Worm (Caenorhabditis elegans) whole organism, dauer: ENCODE results near the gene K09E9.7.

Experiments used
- unc-62 ChIP-seq: sonication (generic microtip); optimal IDR thresholded peaks from 2 replicates; lab custom pipeline; 2017; ENCODE audit warnings: missing biosample characterization, missing genetic modification reagents, missing genetic modification characterization

The K09E9.7 gene

ce11 chrX:15640603-15641002, at the start of gene K09E9.7:
Gene K09E9.7 (plus strand): TSS chrX:15640903.
- no peak for TF ChIP-seq unc-62 (GFP tag; lab: Kevin White, UChicago)

- TF ChIP-seq unc-62 (GFP tag; lab: Kevin White, UChicago), result no peak
Measured at ce11 chrX:15591068-15591467, 49.6 kb upstream of the K09E9.7 start, which contains the start of gene usp-33. Gene usp-33 (plus strand): TSS chrX:15591368.

DNA sequence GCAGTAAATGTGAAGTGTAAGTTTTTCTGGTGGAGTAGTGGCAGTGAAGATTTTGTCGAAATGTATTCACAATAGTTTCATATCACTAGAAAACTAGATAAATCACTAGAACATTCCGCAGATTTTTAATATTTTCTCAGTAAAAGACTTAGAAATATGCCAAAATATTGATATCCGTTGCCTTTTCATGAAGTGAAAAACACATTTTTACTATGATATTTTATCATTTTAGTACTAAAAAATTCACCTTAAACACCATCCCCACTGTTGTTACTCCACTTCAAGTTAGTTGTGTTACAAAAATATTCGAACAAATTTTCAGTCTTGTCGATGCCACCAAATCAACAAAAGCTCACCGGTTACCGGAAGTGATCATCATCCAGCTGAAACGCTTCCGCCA, 47.3 kb upstream of the K09E9.7 start:
- no peak for TF ChIP-seq unc-62 (GFP tag; lab: Kevin White, UChicago)

DNA sequence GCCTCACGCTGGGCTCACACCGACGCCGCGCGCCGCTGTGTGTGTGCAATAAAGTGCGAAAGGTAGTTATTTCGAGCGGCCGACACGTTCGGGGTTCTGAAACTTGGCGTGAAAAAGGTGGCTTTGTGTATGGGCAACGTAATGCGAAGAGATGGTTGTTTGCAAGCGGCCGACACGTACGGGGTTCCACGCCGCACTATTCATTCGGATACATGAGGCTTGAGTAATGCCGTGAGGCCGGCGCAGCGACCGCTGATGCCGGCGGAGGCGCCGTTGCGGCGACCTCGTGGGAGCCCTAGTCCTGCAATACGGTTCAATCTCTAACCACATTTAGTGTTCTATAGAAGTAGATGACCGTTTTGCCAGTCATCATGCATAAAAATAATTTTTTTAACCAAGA, 46.7 kb upstream of the K09E9.7 start:
- no peak for TF ChIP-seq unc-62 (GFP tag; lab: Kevin White, UChicago)

DNA sequence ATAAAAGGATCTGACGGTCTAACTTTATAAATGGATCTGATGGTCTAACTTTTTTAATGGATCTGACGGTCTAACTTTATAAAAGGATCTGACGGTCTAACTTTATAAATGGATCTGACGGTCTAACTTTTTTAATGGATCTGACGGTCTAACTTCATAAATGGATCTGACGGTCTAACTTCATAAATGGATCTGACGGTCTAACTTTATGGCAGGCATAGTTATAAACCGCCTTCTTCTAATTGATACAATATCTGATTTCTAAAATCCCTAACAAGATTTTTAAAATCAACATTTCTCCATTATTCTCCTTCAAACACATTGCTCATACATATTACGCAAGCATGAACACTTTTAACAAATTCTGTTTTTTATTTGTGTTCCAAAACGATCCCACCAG, 43.6 kb upstream of the K09E9.7 start, which contains the start of gene K09A9.8:
TSS of gene K09A9.8 (minus strand) at position 101 of the 400 bp plus-strand sequence.
- no peak for TF ChIP-seq unc-62 (GFP tag; lab: Kevin White, UChicago)

DNA sequence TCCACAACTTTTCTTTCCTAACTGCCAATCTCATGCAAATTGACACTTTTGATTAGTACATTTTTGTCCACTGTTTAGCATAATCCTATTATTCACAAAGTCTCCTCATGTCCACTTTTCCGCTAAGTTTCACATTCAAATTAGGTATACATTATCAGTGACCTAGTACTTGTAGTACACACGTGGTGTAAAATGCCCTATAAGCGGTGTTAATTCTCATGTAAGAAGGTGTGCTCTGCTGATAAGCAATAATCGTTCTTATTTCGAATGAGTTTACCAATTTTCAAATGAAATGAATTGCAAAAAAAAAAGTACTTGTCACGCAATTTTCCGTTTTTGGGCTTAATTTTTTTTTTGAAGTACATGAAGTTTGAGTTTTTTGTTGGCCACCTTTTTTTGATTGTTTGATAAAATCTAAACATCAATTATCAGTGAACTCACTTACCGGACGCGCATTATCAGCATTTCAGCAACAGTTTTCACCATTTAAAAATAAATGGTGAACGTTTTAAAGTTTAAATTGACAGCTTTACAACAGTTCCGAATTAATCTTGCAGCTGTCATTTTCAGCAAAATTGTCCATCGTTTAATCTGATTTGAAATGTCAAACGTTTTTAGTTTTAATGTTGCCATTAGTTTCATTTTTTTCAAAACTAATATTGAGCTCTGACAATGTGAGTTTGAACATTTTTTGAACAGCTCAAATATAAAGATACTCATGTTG, 41.9 kb upstream of the K09E9.7 start:
- no peak for TF ChIP-seq unc-62 (GFP tag; lab: Kevin White, UChicago)

DNA sequence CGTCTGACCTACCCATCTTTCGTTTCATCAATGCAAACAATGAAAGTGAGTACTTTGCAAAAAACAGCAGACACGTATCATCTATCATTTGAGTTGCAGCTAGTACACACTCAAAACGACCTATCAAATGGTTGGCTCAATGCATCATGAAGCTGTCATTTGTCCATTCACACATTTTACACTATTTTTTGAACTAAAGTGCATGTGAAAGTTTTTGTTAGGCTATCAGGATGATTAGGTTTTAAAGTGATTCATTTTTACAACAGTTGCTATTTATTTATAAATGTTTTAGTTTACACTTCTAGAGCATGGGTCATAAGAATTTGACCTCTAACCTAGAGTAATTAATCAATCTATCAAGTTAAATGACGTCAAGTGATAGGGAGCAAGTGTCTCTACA, 40.8 kb upstream of the K09E9.7 start:
- no peak for TF ChIP-seq unc-62 (GFP tag; lab: Kevin White, UChicago)

DNA sequence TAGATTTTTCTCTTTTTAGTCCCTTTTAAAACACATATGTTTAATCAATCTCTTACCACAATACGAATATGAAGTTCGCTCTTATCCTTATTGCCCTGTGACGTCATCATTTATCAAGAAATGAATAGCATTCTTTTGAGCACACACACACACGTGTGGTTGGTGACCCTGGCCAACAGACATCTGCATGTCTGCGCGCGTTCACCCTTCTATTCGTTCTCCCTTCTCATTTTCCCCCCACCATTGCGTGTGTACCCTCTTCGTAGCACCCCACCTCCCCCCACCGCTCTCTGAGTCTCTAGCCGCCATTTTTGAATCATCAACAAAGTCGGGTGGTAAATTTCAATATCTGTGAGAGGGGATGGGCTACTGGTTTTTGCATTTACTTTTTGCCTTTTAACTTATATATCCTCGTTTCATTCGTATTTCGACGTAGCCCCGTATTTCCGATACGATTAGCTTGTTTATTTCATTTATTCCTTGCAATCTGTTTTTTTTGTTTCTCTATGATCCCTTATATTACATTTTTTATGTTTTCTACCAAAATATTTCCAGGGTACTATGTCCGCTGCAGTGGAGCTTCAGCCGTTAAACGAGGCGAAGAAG, 40.1 kb upstream of the K09E9.7 start, which contains the start of gene ent-2:
TSS of gene ent-2 (plus strand) at position 556 of the 606 bp plus-strand sequence.
- TF ChIP-seq unc-62 (GFP tag; lab: Kevin White, UChicago), result no peak

ce11 chrX:15604236-15604635, 36.5 kb upstream of the K09E9.7 start:
- no peak for TF ChIP-seq unc-62 (GFP tag; lab: Kevin White, UChicago)

DNA sequence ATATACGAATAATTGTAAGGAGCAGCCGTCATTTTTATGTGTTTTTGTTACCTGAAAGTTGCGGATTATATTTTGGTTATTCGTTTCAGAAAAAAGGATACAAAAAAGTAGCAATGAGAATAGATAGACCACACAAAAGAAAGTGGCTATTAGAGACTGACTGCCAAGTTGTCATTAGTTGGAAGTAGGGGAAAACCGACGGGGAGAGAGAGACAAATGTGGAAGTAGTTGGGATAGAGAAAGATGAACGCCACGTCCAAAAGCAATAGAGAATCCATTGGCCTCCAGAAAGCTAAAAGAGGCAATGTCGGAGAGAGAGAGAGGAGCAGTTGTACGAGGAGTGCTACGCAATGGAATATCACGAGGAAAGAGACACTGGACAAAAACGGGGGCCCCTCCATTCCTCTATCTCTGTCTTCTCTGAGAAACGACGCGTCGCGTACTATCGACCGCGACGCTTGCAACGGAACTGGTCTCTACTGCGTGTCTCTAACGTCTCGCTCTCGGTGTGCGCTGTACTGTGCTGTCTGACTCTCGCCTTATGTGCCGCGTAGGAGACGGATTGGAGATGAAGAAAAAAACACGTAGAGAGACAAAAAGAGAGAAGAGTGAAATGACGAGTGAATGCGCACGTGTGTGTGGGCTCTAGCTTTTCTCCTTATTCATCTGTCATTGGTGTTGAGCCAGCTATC, 34.0 kb upstream of the K09E9.7 start, which contains the start of gene rab-14:
TSS of gene rab-14 (minus strand) at position 51 of the 692 bp plus-strand sequence.
- TF ChIP-seq unc-62 (GFP tag; lab: Kevin White, UChicago), result no peak

DNA sequence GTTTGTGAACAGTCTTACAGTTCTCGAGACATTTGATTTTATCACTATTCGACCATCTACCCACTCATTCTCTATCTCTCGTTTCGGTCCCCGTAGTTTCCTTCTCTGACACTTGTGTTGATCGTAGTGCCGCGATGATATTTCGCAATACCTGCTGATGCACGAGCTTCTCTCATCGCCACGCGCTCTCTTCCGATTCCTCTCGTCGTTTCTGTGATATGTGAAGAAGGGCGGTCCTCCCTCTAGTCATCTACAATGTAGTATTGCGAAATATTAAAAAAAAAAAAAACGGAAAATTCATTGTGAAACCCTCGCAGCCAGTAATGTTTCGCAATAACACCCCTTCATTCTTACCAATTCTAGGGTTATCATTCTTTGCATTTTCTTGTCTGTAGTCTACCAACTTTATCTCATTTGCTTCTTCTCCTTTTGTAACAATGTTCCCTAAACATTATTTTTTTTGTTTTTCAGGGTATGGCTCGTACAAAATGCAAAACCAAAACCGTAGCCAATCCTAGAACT, 33.1 kb upstream of the K09E9.7 start, which contains the start of gene nipi-3:
TSS of gene nipi-3 (plus strand) at position 472 of the 522 bp plus-strand sequence.
- TF ChIP-seq unc-62 (GFP tag; lab: Kevin White, UChicago), result no peak

DNA sequence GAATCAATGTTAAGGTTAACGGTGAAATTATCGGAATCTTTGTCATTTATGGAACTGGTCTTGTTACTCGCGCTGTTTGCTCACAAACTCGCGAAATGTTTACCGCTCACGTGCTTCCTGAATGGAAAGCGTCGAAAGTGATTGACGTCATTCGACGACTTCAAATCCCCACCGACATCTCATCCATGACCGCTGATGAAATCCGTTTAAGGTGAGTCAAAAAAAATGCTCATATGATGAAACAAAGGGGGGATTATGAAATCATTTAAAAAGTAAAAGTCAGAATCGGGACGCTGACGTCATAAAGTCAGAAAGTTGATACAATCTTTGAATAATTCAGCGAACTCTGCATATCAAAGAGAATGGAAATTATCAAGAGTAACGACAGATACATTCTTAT, 32.1 kb upstream of the K09E9.7 start:
- TF ChIP-seq unc-62 (GFP tag; lab: Kevin White, UChicago), result no peak

ce11 chrX:15609698-15610097, 31.0 kb upstream of the K09E9.7 start:
- no peak for TF ChIP-seq unc-62 (GFP tag; lab: Kevin White, UChicago)

DNA sequence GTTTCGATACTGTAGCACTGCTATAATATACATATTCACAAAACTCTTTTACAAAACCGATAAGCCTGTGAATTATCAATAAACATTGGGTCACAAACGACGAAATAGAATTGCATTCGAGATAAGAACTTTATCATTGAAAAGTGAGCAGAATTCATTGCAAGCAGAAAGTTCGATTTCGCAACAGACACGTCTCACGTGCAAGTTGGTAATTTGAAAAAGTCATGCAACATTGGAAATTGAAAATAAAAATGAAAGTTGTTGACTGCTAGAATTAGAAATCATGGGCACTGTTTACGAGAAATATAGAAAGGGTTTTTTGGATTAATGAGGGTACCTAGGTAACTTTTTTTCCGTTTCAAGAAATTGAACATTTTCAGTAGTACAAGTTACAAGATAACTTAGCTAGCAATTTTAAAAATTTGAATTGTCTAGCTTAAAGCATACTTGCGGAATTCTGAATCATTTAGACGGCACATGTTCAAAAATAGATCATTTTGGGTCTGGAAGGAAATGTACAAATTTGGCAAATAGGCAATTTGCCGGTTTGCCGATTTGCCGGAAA, 30.1 kb upstream of the K09E9.7 start:
- TF ChIP-seq unc-62 (GFP tag; lab: Kevin White, UChicago), result no peak

ce11 chrX:15613745-15614229, 26.9 kb upstream of the K09E9.7 start, which contains the start of gene K09E9.3:
Gene K09E9.3 (minus strand): TSS chrX:15613795.
- TF ChIP-seq unc-62 (GFP tag; lab: Kevin White, UChicago), result no peak
